Fruit fly (Drosophila melanogaster): ENCODE data around the gene Wnt4.

The Wnt4 gene

DNA sequence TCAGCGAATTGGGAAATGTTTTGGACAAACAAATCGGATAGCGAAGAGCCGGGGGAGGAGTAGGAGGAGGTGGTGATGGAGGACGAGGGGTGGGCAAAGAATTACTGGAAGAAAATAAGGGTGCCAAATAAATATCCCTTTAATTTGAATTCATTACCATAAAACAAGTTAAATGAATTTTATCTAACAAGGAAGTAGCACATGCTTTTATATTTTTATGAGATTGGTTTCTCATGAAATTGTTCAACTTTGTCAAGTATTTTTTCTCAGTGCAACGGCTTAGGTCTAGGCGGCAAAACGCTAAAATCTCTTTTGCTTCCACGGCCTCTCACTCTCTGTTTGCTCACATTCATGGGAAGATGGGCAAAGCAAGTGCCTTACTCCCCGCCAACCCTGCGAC is 15.0 kb upstream of the Wnt4 start (continued):
- TF ChIP-seq CG32772 (GFP tag; IDR thresholded peaks at IDR 0.05) (no peak), h (optimal IDR thresholded peaks at IDR 0.05) (no peak), NC2α (GFP tag; optimal IDR thresholded peaks at IDR 0.05) (no peak), tup (GFP tag; optimal IDR thresholded peaks at IDR 0.05) (no peak), ap (GFP tag; IDR thresholded peaks at IDR 0.05) (no peak), NfI (GFP tag; optimal IDR thresholded peaks at IDR 0.05) (no peak), BEAF-32 (GFP tag; optimal IDR thresholded peaks at IDR 0.05) (no peak), gt (GFP tag; IDR thresholded peaks at IDR 0.05) (no peak), CG11247 (GFP tag; IDR thresholded peaks at IDR 0.05) (no peak), Meics (GFP tag; optimal IDR thresholded peaks at IDR 0.05) (no peak), D (optimal IDR thresholded peaks at IDR 0.05) (no peak), D (GFP tag; optimal IDR thresholded peaks at IDR 0.05) (no peak), CG7271 (tag; optimal IDR thresholded peaks at IDR 0.05) (no peak), corto (GFP tag; optimal IDR thresholded peaks at IDR 0.05) (no peak), CG8290 (GFP tag; optimal IDR thresholded peaks at IDR 0.05) (no peak), CG8290 (tag; optimal IDR thresholded peaks at IDR 0.05) (no peak), oc (tag; optimal IDR thresholded peaks at IDR 0.05) (no peak), tgo (GFP tag; IDR thresholded peaks at IDR 0.05) (no peak), chm (GFP tag; IDR thresholded peaks at IDR 0.05) (0 out of 2 replicates have a peak, but pooled peaks have one; percentile 21), Med (GFP tag) (peak; percentile 41), gsb-n (tag; optimal IDR thresholded peaks at IDR 0.05) (peak; percentile 45), CG10321 (GFP tag; IDR thresholded peaks at IDR 0.05) (no peak), CG1832 (GFP tag; optimal IDR thresholded peaks at IDR 0.05) (no peak), CG17912 (GFP tag; optimal IDR thresholded peaks at IDR 0.05) (no peak), usp (GFP tag; optimal IDR thresholded peaks at IDR 0.05) (no peak), CG8359 (GFP tag; optimal IDR thresholded peaks at IDR 0.05; ENCODE audit: borderline replicate concordance) (no peak), dmrt11E (tag; optimal IDR thresholded peaks at IDR 0.05) (peak; percentile 77), CG10654 (GFP tag; optimal IDR thresholded peaks at IDR 0.05) (no peak), CG8281 (tag; optimal IDR thresholded peaks at IDR 0.05) (no peak), CG32532 (GFP tag; IDR thresholded peaks at IDR 0.05) (no peak), CG11398 (GFP tag; optimal IDR thresholded peaks at IDR 0.05) (no peak), tin (GFP tag; optimal IDR thresholded peaks at IDR 0.05) (peak; percentile 6), ken (GFP tag; IDR thresholded peaks at IDR 0.05) (no peak), CG17829 (tag; optimal IDR thresholded peaks at IDR 0.05) (peak; percentile 3), sob (GFP tag; IDR thresholded peaks at IDR 0.05) (no peak), CG8924 (tag; optimal IDR thresholded peaks at IDR 0.05) (peak; percentile 16), CG10543 (GFP tag; optimal IDR thresholded peaks at IDR 0.05) (no peak), NC2β (GFP tag; optimal IDR thresholded peaks at IDR 0.05) (no peak), pita (GFP tag; optimal IDR thresholded peaks at IDR 0.05) (no peak), Rx (GFP tag; IDR thresholded peaks at IDR 0.05) (no peak), klu (GFP tag; IDR thresholded peaks at IDR 0.05) (no peak), CG6683 (GFP tag; optimal IDR thresholded peaks at IDR 0.05) (no peak), dm (GFP tag; optimal IDR thresholded peaks at IDR 0.05) (no peak), CG12299 (tag; optimal IDR thresholded peaks at IDR 0.05) (no peak), pum (GFP tag; optimal IDR thresholded peaks at IDR 0.05) (no peak), chn (GFP tag; optimal IDR thresholded peaks at IDR 0.05) (no peak), Nf-YA (GFP tag; IDR thresholded peaks at IDR 0.05) (no peak), eyg (GFP tag; optimal IDR thresholded peaks at IDR 0.05) (no peak), HLH3B (GFP tag; IDR thresholded peaks at IDR 0.05) (no peak), Optix (GFP tag; IDR thresholded peaks at IDR 0.05) (peak; percentile 8; the same call in 1 of the 3 replicates), CG9817 (tag; optimal IDR thresholded peaks at IDR 0.05) (no peak), CG15269 (tag; optimal IDR thresholded peaks at IDR 0.05) (no peak), Mrtf (GFP tag; IDR thresholded peaks at IDR 0.05) (no peak), ftz-f1 (GFP tag; optimal IDR thresholded peaks at IDR 0.05) (no peak)

Data from whole organism, embryonic.